Worm (Caenorhabditis elegans): ENCODE results near the gene srh-74.

The srh-74 gene

DNA sequence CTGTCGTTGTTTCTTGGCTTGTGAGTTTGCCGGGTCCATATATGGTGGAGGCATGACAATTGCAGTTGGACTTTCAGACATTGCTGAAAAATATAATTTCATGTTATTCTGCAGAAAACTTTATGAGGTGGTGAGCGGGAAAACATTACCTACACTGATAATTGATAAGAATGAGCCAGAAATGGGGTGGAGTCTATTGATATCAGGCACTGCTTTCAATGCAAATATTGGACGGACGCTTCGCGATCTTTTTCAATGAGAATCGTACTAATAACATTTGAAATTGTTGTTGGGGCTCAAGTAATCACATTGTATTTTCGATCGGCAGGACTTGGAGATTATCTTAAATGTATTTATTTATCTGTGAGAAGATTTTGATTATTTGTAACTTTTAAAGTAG, 10.6 kb upstream of the srh-74 start, which contains the start of gene T04C12.1:
TSS of gene T04C12.1 (minus strand) at position 90 of the 400 bp plus-strand sequence.
- TF ChIP-seq F13C5.2 (tag; optimal IDR thresholded peaks at IDR 0.05): no peak
- no peak for TF ChIP-seq scrt-1 (GFP tag; IDR thresholded peaks at IDR 0.05)
- TF ChIP-seq hmbx-1 (tag; optimal IDR thresholded peaks at IDR 0.05): no peak
- TF ChIP-seq tra-4 (tag; optimal IDR thresholded peaks at IDR 0.05): no peak
- TF ChIP-seq aly-1 (tag; optimal IDR thresholded peaks at IDR 0.05): no peak
- TF ChIP-seq tbx-37 (GFP tag; conservative IDR thresholded peaks at IDR 0.05): no peak
- no peak for TF ChIP-seq ceh-13 (GFP tag; optimal IDR thresholded peaks at IDR 0.05)
- no peak for TF ChIP-seq tbx-11 (GFP tag; IDR thresholded peaks at IDR 0.05)

DNA sequence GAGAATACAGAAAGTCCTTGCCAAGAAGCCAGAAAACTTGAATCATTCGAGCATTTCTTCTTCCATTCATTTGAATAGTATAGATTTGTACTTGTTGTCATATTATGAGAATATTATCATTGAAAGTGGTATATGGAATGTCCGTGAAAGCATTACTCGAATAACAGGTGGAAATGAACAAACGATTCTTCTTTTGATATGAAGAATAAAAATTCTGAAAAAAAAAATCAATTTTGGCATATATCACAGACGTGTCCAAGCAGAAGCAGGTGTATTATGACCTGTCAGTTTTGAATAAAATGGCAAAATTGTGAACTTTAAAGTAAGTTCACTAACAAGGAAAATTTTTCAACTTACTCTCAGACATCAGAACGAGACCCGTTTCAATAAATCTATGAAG, 8.5 kb upstream of the srh-74 start, which contains the start of gene srh-75:
TSS of gene srh-75 (minus strand) at position 101 of the 400 bp plus-strand sequence.
- TF ChIP-seq scrt-1 (GFP tag; IDR thresholded peaks at IDR 0.05): no peak
- TF ChIP-seq F13C5.2 (tag; optimal IDR thresholded peaks at IDR 0.05): no peak

DNA sequence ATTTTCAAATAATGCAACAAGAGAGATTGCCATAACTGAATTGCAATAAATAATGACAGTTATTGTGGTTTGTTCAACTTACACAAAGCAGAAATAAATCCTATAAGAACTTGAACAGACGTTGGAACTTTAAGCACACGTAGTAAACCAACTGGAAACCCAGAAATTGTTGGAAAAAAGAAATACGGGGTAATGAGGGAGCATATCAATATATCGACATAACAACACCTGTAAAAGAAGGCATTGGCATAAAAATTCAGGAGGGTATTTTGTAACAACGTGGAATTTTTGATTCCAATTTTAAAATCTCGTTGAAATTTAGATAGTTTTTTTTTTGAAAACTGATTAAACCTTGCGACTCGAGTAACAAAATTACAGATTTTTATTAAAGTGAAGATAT, 7.9 kb upstream of the srh-74 start:
- TF ChIP-seq ceh-13 (GFP tag; optimal IDR thresholded peaks at IDR 0.05) (no peak), hmbx-1 (tag; optimal IDR thresholded peaks at IDR 0.05) (no peak), B0310.2 (tag; optimal IDR thresholded peaks at IDR 0.05) (no peak), aly-1 (tag; optimal IDR thresholded peaks at IDR 0.05) (no peak), sea-1 (GFP tag; conservative IDR thresholded peaks at IDR 0.05) (no peak), tbx-11 (GFP tag; IDR thresholded peaks at IDR 0.05) (no peak), F13C5.2 (tag; optimal IDR thresholded peaks at IDR 0.05) (no peak), tra-4 (tag; optimal IDR thresholded peaks at IDR 0.05) (no peak), scrt-1 (GFP tag; IDR thresholded peaks at IDR 0.05) (no peak), tbx-37 (GFP tag; conservative IDR thresholded peaks at IDR 0.05) (no peak), ama-1 (optimal IDR thresholded peaks at IDR 0.05) (no peak), ets-7 (tag; optimal IDR thresholded peaks at IDR 0.05) (no peak), flt-1 (GFP tag; IDR thresholded peaks at IDR 0.05) (no peak), hmg-4 (GFP tag; optimal IDR thresholded peaks at IDR 0.05) (no peak), hnd-1 (tag; optimal IDR thresholded peaks at IDR 0.05) (no peak), ceh-36 (tag; optimal IDR thresholded peaks at IDR 0.05) (no peak), pes-1 (GFP tag; IDR thresholded peaks at IDR 0.05) (no peak)

DNA sequence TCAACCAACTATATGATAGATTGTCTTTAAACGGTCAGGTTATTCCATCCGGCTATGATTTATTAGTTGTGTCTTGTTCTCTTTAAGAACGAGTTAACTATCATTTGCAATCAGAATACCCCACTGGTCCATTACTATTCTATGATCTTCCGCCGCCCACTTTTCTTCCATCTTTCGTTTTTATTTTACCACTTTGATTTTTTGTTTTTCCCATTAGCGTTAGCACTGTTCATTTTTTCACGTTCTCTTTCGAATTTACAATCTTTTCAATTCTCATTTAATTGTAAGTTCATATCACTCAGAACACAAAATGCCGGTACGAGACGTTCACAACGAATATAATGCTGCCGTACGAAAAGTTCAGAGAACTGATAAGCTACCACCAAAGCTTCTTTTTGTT, 5.2 kb upstream of the srh-74 start, which contains the start of gene T04C12.7:
TSS of gene T04C12.7 (plus strand) at position 301 of the 400 bp plus-strand sequence.
- TF ChIP-seq tbx-11 (GFP tag; IDR thresholded peaks at IDR 0.05): no peak
- TF ChIP-seq ceh-36 (tag; optimal IDR thresholded peaks at IDR 0.05): no peak
- no peak for TF ChIP-seq aly-1 (tag; optimal IDR thresholded peaks at IDR 0.05)
- TF ChIP-seq scrt-1 (GFP tag; IDR thresholded peaks at IDR 0.05): no peak
- no peak for TF ChIP-seq ceh-13 (GFP tag; optimal IDR thresholded peaks at IDR 0.05)
- no peak for TF ChIP-seq pes-1 (GFP tag; IDR thresholded peaks at IDR 0.05)
- TF ChIP-seq ama-1 (optimal IDR thresholded peaks at IDR 0.05): no peak
- no peak for TF ChIP-seq tra-4 (tag; optimal IDR thresholded peaks at IDR 0.05)
- TF ChIP-seq B0310.2 (tag; optimal IDR thresholded peaks at IDR 0.05): no peak
- TF ChIP-seq hmbx-1 (tag; optimal IDR thresholded peaks at IDR 0.05): no peak
- TF ChIP-seq tbx-37 (GFP tag; conservative IDR thresholded peaks at IDR 0.05): no peak
- no peak for TF ChIP-seq flt-1 (GFP tag; IDR thresholded peaks at IDR 0.05)
- TF ChIP-seq ets-7 (tag; optimal IDR thresholded peaks at IDR 0.05): no peak
- TF ChIP-seq hnd-1 (tag; optimal IDR thresholded peaks at IDR 0.05): no peak
- TF ChIP-seq sea-1 (GFP tag; conservative IDR thresholded peaks at IDR 0.05): no peak
- no peak for TF ChIP-seq hmg-4 (GFP tag; optimal IDR thresholded peaks at IDR 0.05)
- TF ChIP-seq F13C5.2 (tag; optimal IDR thresholded peaks at IDR 0.05): no peak

DNA sequence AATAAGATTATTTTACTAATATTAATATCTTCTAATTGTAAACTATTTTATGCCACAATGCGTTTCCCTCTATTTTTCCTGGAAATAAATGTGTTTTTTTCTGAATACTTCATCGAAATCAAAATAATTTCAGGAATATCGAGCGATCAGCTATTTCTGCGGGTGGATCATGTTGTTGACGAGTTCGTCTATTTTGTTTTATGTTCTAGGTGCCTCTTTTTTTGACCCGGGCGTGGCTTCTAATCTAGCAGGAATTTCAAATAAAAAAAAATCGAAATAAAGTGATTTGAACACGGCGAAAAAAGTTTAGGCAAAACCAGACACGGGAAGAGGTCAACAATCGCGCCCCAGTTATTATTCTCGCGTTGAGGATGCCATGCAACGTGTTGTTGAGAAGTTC, 3.3 kb upstream of the srh-74 start, which contains the start of gene T04C12.33:
TSS of gene T04C12.33 (plus strand) at position 301 of the 400 bp plus-strand sequence.
- TF ChIP-seq flt-1 (GFP tag; IDR thresholded peaks at IDR 0.05) (no peak), pes-1 (GFP tag; IDR thresholded peaks at IDR 0.05) (no peak), hnd-1 (tag; optimal IDR thresholded peaks at IDR 0.05) (no peak), sea-1 (GFP tag; conservative IDR thresholded peaks at IDR 0.05) (no peak), scrt-1 (GFP tag; IDR thresholded peaks at IDR 0.05) (no peak), tbx-11 (GFP tag; IDR thresholded peaks at IDR 0.05) (no peak), ceh-36 (tag; optimal IDR thresholded peaks at IDR 0.05) (no peak), tbx-37 (GFP tag; conservative IDR thresholded peaks at IDR 0.05) (no peak), tra-4 (tag; optimal IDR thresholded peaks at IDR 0.05) (no peak), F13C5.2 (tag; optimal IDR thresholded peaks at IDR 0.05) (no peak), ets-7 (tag; optimal IDR thresholded peaks at IDR 0.05) (no peak), hmg-4 (GFP tag; optimal IDR thresholded peaks at IDR 0.05) (no peak), ama-1 (optimal IDR thresholded peaks at IDR 0.05) (no peak), ceh-13 (GFP tag; optimal IDR thresholded peaks at IDR 0.05) (no peak)

DNA sequence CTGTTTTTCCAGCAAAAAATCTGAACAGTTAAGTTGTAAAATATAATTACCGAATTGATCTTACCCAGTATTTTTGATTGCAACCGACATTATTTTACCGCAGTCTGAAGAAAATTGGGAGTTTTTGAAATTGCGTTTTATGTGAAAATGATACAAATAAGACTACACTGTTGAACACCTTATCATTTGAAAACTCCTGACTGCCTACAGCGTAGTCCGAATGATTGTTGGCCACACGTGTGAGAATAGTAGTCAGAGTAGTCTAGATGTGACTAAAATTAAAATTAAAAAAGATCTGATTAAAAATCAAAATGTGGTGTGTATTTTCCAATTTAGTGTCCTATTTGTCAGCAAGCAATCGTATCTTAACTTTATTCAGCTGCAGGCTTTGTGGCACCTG, 1.8 kb downstream of the srh-74 start, which contains the start of gene dhs-18:
TSS of gene dhs-18 (minus strand) at position 104 of the 400 bp plus-strand sequence.
- TF ChIP-seq ceh-13 (GFP tag; optimal IDR thresholded peaks at IDR 0.05): no peak
- TF ChIP-seq tra-4 (tag; optimal IDR thresholded peaks at IDR 0.05): no peak
- TF ChIP-seq F13C5.2 (tag; optimal IDR thresholded peaks at IDR 0.05): no peak
- no peak for TF ChIP-seq ets-7 (tag; optimal IDR thresholded peaks at IDR 0.05)
- no peak for TF ChIP-seq scrt-1 (GFP tag; IDR thresholded peaks at IDR 0.05)
- TF ChIP-seq flt-1 (GFP tag; IDR thresholded peaks at IDR 0.05): no peak
- TF ChIP-seq tbx-11 (GFP tag; IDR thresholded peaks at IDR 0.05): no peak
- TF ChIP-seq ama-1 (optimal IDR thresholded peaks at IDR 0.05): no peak
- no peak for TF ChIP-seq B0310.2 (tag; optimal IDR thresholded peaks at IDR 0.05)
- TF ChIP-seq ceh-36 (tag; optimal IDR thresholded peaks at IDR 0.05): no peak
- no peak for TF ChIP-seq pes-1 (GFP tag; IDR thresholded peaks at IDR 0.05)
- no peak for TF ChIP-seq aly-1 (tag; optimal IDR thresholded peaks at IDR 0.05)
- no peak for TF ChIP-seq hmg-4 (GFP tag; optimal IDR thresholded peaks at IDR 0.05)

DNA sequence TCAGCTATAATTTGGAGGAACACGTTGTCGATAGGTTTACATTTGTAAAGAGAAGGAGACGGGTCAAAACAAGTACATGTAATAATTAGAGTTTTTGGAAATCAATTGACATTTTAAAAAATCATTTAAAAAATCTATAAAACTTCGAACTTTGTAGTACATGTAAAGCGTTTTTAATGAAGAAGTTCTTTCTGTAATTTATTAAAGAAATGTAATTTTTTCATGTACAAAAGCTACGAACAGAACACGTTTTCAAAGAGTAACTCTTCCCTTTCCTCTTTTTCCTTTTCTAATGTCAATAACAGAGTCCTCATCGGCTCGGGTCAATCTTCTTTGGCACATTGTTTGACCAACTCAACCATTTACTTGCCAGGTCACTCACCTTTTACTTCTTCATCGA, 4.8 kb downstream of the srh-74 start, which contains the start of gene C45B11.6:
TSS of gene C45B11.6 (plus strand) at position 301 of the 400 bp plus-strand sequence.
- TF ChIP-seq tbx-11 (GFP tag; IDR thresholded peaks at IDR 0.05) (no peak), hmg-4 (GFP tag; optimal IDR thresholded peaks at IDR 0.05) (no peak), B0310.2 (tag; optimal IDR thresholded peaks at IDR 0.05) (no peak), aly-1 (tag; optimal IDR thresholded peaks at IDR 0.05) (no peak), pes-1 (GFP tag; IDR thresholded peaks at IDR 0.05) (no peak)

DNA sequence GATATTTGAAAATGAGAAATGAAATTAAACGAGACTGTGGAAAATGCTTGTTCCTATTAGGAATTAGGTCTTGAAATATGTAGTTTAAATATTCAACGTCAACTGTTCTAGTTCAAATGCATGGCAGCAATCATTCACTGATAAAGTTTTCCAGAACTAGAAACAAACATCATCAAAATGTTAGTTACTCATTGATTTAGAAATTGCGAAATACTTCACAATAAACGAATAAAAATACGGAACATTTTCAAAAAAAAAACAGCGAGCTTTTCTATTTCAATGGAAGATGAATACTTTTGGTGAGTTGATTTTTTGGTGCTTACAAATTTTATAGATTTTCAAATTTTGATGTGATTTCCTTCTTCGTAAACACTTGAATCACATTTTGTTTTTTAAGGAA, 6.0 kb downstream of the srh-74 start, which contains the start of gene C45B11.2:
TSS of gene C45B11.2 (plus strand) at position 173 of the 400 bp plus-strand sequence.
- TF ChIP-seq B0310.2 (tag; optimal IDR thresholded peaks at IDR 0.05) (no peak), ama-1 (optimal IDR thresholded peaks at IDR 0.05) (no peak), pes-1 (GFP tag; IDR thresholded peaks at IDR 0.05) (no peak), hmg-4 (GFP tag; optimal IDR thresholded peaks at IDR 0.05) (no peak), ets-7 (tag; optimal IDR thresholded peaks at IDR 0.05) (no peak), hnd-1 (tag; optimal IDR thresholded peaks at IDR 0.05) (no peak), scrt-1 (GFP tag; IDR thresholded peaks at IDR 0.05) (no peak), hmbx-1 (tag; optimal IDR thresholded peaks at IDR 0.05) (no peak), F13C5.2 (tag; optimal IDR thresholded peaks at IDR 0.05) (no peak), tbx-37 (GFP tag; conservative IDR thresholded peaks at IDR 0.05) (no peak), ceh-36 (tag; optimal IDR thresholded peaks at IDR 0.05) (no peak)

Measured in whole organism, early embryonic.